Fruit fly (Drosophila melanogaster) whole organism, embryonic: ENCODE data around the gene Synd.

Source experiments
- CG6272 ChIP-seq: fragments of 200-800 bp; sonication (Bioruptor generic); IDR thresholded peaks from 2 replicates; pipeline ENCODE4 v1.3.6; 2022; ENCODE audit warnings: missing biosample characterization, missing genetic modification characterization
- ac ChIP-seq: fragments of 200-800 bp; sonication (Bioruptor generic); optimal IDR thresholded peaks from 3 replicates; lab custom pipeline; 2017; ENCODE audit warnings: missing biosample characterization, mild to moderate bottlenecking, missing genetic modification characterization

- TF ChIP-seq CG6272 (GFP tag; lab: Robert Waterston, UW) (no peak), ac (no peak)
These were observed 5.7 kb upstream of the Synd start for dm6 chr3R:20826929-20827328.
